Worm (Caenorhabditis elegans) whole organism, L4 larva: ENCODE results near the gene C03H12.1.
A peak's percentile ranks its signal among the peaks of the same experiment; 100 is the strongest.

Experiments
- F37D6.2 ChIP-seq: sonication (generic microtip); optimal IDR thresholded peaks from 2 replicates; lab custom pipeline; 2016; ENCODE audit warnings: mild to moderate bottlenecking, missing genetic modification characterization, missing compliant biosample characterization
- R02D3.7 ChIP-seq: fragments of 150-350 bp; sonication (generic microtip); optimal IDR thresholded peaks from 3 replicates; lab custom pipeline; 2014; ENCODE audit warnings: missing biosample characterization, missing genetic modification characterization
- Y75B8A.6 ChIP-seq: fragments of 200-800 bp; sonication (Bioruptor generic); IDR thresholded peaks from 2 replicates; pipeline ENCODE4 v1.3.6; 2022; ENCODE audit warnings: missing genetic modification reagents, missing genetic modification characterization, missing compliant biosample characterization
- ZK337.2 ChIP-seq: fragments of 200-800 bp; sonication (Bioruptor generic); IDR thresholded peaks from 2 replicates; pipeline ENCODE4 v1.3.6; 2022; ENCODE audit warnings: missing genetic modification reagents, missing genetic modification characterization, missing compliant biosample characterization
- aha-1 ChIP-seq: fragments of 150-350 bp; peaks from one replicate; lab custom pipeline; 2014; ENCODE audit warnings: missing biosample characterization, missing genetic modification characterization
- aly-2 ChIP-seq: sonication (generic microtip); optimal IDR thresholded peaks from 2 replicates; lab custom pipeline; 2018; ENCODE audit warnings: missing biosample characterization, missing genetic modification characterization
- ama-1 ChIP-seq: fragments of 150-350 bp; optimal IDR thresholded peaks from 2 replicates; lab custom pipeline; 2014; ENCODE audit warnings: inconsistent platforms, mixed read lengths
- attf-4 ChIP-seq: sonication (generic microtip); optimal IDR thresholded peaks from 3 replicates; lab custom pipeline; 2017; ENCODE audit warnings: missing biosample characterization, missing genetic modification characterization
- ceh-28 ChIP-seq: fragments of 150-350 bp; optimal IDR thresholded peaks from 2 replicates; lab custom pipeline; 2014; ENCODE audit warnings: missing biosample characterization, missing genetic modification reagents, missing genetic modification characterization
- ceh-82 ChIP-seq: sonication (generic microtip); optimal IDR thresholded peaks from 2 replicates; lab custom pipeline; 2017; ENCODE audit warnings: missing biosample characterization, missing genetic modification characterization
- ctbp-1 ChIP-seq: fragments of 200-800 bp; sonication (Bioruptor generic); IDR thresholded peaks from 2 replicates; pipeline ENCODE4 v1.3.6; 2022; ENCODE audit warnings: missing genetic modification reagents, missing genetic modification characterization, missing compliant biosample characterization
- daf-8 ChIP-seq: fragments of 200-800 bp; sonication (Bioruptor generic); IDR thresholded peaks from 2 replicates; pipeline ENCODE4 v1.3.6; 2022; ENCODE audit warnings: missing genetic modification characterization, missing compliant biosample characterization
- dmd-8 ChIP-seq: fragments of 200-800 bp; sonication (Bioruptor generic); IDR thresholded peaks from 2 replicates; pipeline ENCODE4 v1.3.6; 2022; ENCODE audit warnings: missing genetic modification characterization, missing compliant biosample characterization
- dpl-1 ChIP-seq: fragments of 150-350 bp; optimal IDR thresholded peaks from 2 replicates; lab custom pipeline; 2014; ENCODE audit warnings: missing biosample characterization, missing genetic modification reagents, missing genetic modification characterization
- egl-43 ChIP-seq: fragments of 200-800 bp; sonication (Bioruptor generic); IDR thresholded peaks from 2 replicates; pipeline ENCODE4 v1.3.6; 2022; ENCODE audit warnings: missing genetic modification reagents, missing genetic modification characterization, missing compliant biosample characterization
- gei-8 ChIP-seq: fragments of 200-800 bp; sonication (Bioruptor generic); optimal IDR thresholded peaks from 2 replicates; lab custom pipeline; 2018; ENCODE audit warnings: mild to moderate bottlenecking, missing genetic modification characterization, missing compliant biosample characterization
- hif-1 ChIP-seq, 2 experiments: sonication (generic microtip); optimal IDR thresholded peaks; 2 replicates each; lab custom pipeline; 2016 to 2017; ENCODE audit warnings: missing compliant biosample characterization in 2 of 2, missing genetic modification characterization in 2 of 2, missing genetic modification reagents in 2 of 2, missing genotype in 2 of 2, mild to moderate bottlenecking in 1 of 2
- hlh-11 ChIP-seq: fragments of 200-800 bp; sonication (Bioruptor generic); optimal IDR thresholded peaks from 2 replicates; lab custom pipeline; 2018; ENCODE audit warnings: mild to moderate bottlenecking, missing genetic modification characterization, missing compliant biosample characterization
- hlh-30 ChIP-seq: sonication (generic microtip); optimal IDR thresholded peaks from 2 replicates; lab custom pipeline; 2017; ENCODE audit warnings: antibody characterized with exemption, mild to moderate bottlenecking, missing genetic modification characterization, missing compliant biosample characterization; ENCODE audit not compliant: insufficient read depth
- hmg-1.1 ChIP-seq: fragments of 200-800 bp; sonication (Bioruptor generic); IDR thresholded peaks from 2 replicates; pipeline ENCODE4 v1.3.6; 2022; ENCODE audit warnings: missing genetic modification reagents, missing genetic modification characterization, missing compliant biosample characterization
- lin-1 ChIP-seq: fragments of 200-800 bp; sonication (Bioruptor generic); IDR thresholded peaks from 2 replicates; pipeline ENCODE4 v1.3.6; 2022; ENCODE audit warnings: missing genetic modification reagents, missing genetic modification characterization, missing compliant biosample characterization
- lin-13 ChIP-seq: fragments of 150-350 bp; optimal IDR thresholded peaks from 2 replicates; lab custom pipeline; 2014; ENCODE audit warnings: missing biosample characterization, missing genetic modification reagents, missing genetic modification characterization
- lin-15B ChIP-seq: fragments of 150-350 bp; sonication (generic microtip); optimal IDR thresholded peaks from 3 replicates; lab custom pipeline; 2014; ENCODE audit warnings: missing biosample characterization, missing genetic modification characterization
- lin-29 ChIP-seq: fragments of 200-800 bp; sonication (Bioruptor generic); IDR thresholded peaks from 2 replicates; pipeline ENCODE4 v1.3.6; 2022; ENCODE audit warnings: missing genetic modification reagents, missing genetic modification characterization, missing compliant biosample characterization
- mdl-1 ChIP-seq, 2 experiments: fragments of 150-350 bp in 1 of 2; sonication (generic microtip) in 1 of 2; optimal IDR thresholded peaks; 2 replicates each; lab custom pipeline; 2014 to 2017; ENCODE audit warnings: missing biosample characterization in 2 of 2, missing genetic modification characterization in 2 of 2
- mdt-29 ChIP-seq: fragments of 200-800 bp; sonication (Bioruptor generic); IDR thresholded peaks from 2 replicates; pipeline ENCODE4 v1.3.6; 2022; ENCODE audit warnings: missing genetic modification reagents, missing genetic modification characterization, missing compliant biosample characterization
- mep-1 ChIP-seq: fragments of 150-350 bp; sonication (generic microtip); optimal IDR thresholded peaks from 3 replicates; lab custom pipeline; 2014; ENCODE audit warnings: missing biosample characterization, missing genetic modification characterization
- nhr-10 ChIP-seq: fragments of 150-350 bp; optimal IDR thresholded peaks from 2 replicates; lab custom pipeline; 2014; ENCODE audit warnings: missing biosample characterization, missing genetic modification characterization
- nhr-11 ChIP-seq: fragments of 150-350 bp; optimal IDR thresholded peaks from 2 replicates; lab custom pipeline; 2014; ENCODE audit warnings: missing biosample characterization, missing genetic modification characterization
- nhr-111 ChIP-seq: fragments of 200-800 bp; sonication (Bioruptor generic); optimal IDR thresholded peaks from 2 replicates; lab custom pipeline; 2018; ENCODE audit warnings: mild to moderate bottlenecking, missing genetic modification characterization, missing compliant biosample characterization
- nhr-237 ChIP-seq: sonication (generic microtip); optimal IDR thresholded peaks from 2 replicates; lab custom pipeline; 2017; ENCODE audit warnings: missing biosample characterization, missing genetic modification characterization
- nhr-25 ChIP-seq: sonication (generic microtip); optimal IDR thresholded peaks from 2 replicates; lab custom pipeline; 2017; ENCODE audit warnings: missing genetic modification characterization, mild to moderate bottlenecking, missing compliant biosample characterization, antibody characterized with exemption, moderate library complexity, borderline replicate concordance; ENCODE audit not compliant: insufficient read depth
- nhr-41 ChIP-seq: fragments of 200-800 bp; sonication (Bioruptor generic); IDR thresholded peaks from 2 replicates; pipeline ENCODE4 v1.3.6; 2022; ENCODE audit warnings: missing genetic modification reagents, missing genetic modification characterization, missing compliant biosample characterization
- pqm-1 ChIP-seq: sonication (generic microtip); optimal IDR thresholded peaks from 2 replicates; lab custom pipeline; 2017; ENCODE audit warnings: missing biosample characterization, missing genetic modification characterization
- set-16 ChIP-seq: fragments of 200-800 bp; sonication (Bioruptor generic); IDR thresholded peaks from 2 replicates; pipeline ENCODE4 v1.3.6; 2022; ENCODE audit warnings: missing genetic modification reagents, missing genetic modification characterization, missing compliant biosample characterization
- snpc-4 ChIP-seq: fragments of 150-350 bp; optimal IDR thresholded peaks from 2 replicates; lab custom pipeline; 2014; ENCODE audit warnings: missing biosample characterization, missing genetic modification characterization
- spr-3 ChIP-seq: fragments of 200-800 bp; sonication (Bioruptor generic); optimal IDR thresholded peaks from 2 replicates; lab custom pipeline; 2018; ENCODE audit warnings: mild to moderate bottlenecking, missing genetic modification characterization, missing compliant biosample characterization
- tag-97 ChIP-seq: fragments of 200-800 bp; sonication (Bioruptor generic); IDR thresholded peaks from 2 replicates; pipeline ENCODE4 v1.3.6; 2022; ENCODE audit warnings: missing genetic modification characterization, missing compliant biosample characterization
- tra-1 ChIP-seq: fragments of 200-800 bp; sonication (Bioruptor generic); IDR thresholded peaks from 2 replicates; pipeline ENCODE4 v1.3.6; 2022; ENCODE audit warnings: missing genetic modification reagents, missing genetic modification characterization, missing compliant biosample characterization
- unc-130 ChIP-seq: sonication (generic microtip); optimal IDR thresholded peaks from 2 replicates; lab custom pipeline; 2016; ENCODE audit warnings: missing genetic modification reagents, missing genetic modification characterization, missing compliant biosample characterization
- unc-39 ChIP-seq: sonication (generic microtip); optimal IDR thresholded peaks from 2 replicates; lab custom pipeline; 2017; ENCODE audit warnings: missing biosample characterization, missing genetic modification characterization
- unc-62 ChIP-seq, 3 experiments: fragments of 150-350 bp in 1 of 3; sonication (generic microtip); optimal IDR thresholded peaks in 2 of 3; peaks in 1 of 3; 1 replicate in 1 of 3; 2 replicates in 2 of 3; lab custom pipeline; 2014 to 2017; ENCODE audit warnings: missing biosample characterization in 3 of 3, missing genetic modification characterization in 3 of 3, missing genetic modification reagents in 3 of 3, missing genotype in 1 of 3
- zag-1 ChIP-seq: fragments of 150-350 bp; optimal IDR thresholded peaks from 2 replicates; lab custom pipeline; 2014; ENCODE audit warnings: missing biosample characterization, missing genetic modification characterization
- ztf-11 ChIP-seq: fragments of 150-350 bp; optimal IDR thresholded peaks from 2 replicates; lab custom pipeline; 2014; ENCODE audit warnings: missing biosample characterization, missing genetic modification characterization

Gene C03H12.1

ce11 chrX:15736419-15736818 is 47.2 kb downstream of the C03H12.1 start (continued):
- no peak for TF ChIP-seq zag-1 (tag; lab: Kevin White, UChicago)
- peak; percentile 41 for TF ChIP-seq nhr-10 (tag; lab: Kevin White, UChicago)
- no peak for TF ChIP-seq unc-130 (GFP tag; lab: Kevin White, UChicago)
- TF ChIP-seq nhr-237: no peak
- peak in 1 of 2 experiments; percentile 40 for TF ChIP-seq mdl-1 (tag; optimal IDR thresholded peaks at IDR 0.05; lab: Kevin White, UChicago)
- no peak for TF ChIP-seq tra-1
- peak; percentile 69 for TF ChIP-seq lin-13 (GFP tag; lab: Kevin White, UChicago)
- peak in 1 of 2 experiments; percentile 27 for TF ChIP-seq unc-62 (GFP tag; optimal IDR thresholded peaks at IDR 0.05 in 1 of 2; lab: Kevin White, UChicago)
- no peak for TF ChIP-seq unc-62 (tag; optimal IDR thresholded peaks at IDR 0.05; lab: Kevin White, UChicago)
- no peak for TF ChIP-seq snpc-4
- no peak for TF ChIP-seq ama-1 (lab: Kevin White, UChicago)
- no peak for TF ChIP-seq ceh-82 (tag; lab: Kevin White, UChicago)
- peak; percentile 79 for TF ChIP-seq F37D6.2
- TF ChIP-seq hmg-1.1 (GFP tag; lab: Robert Waterston, UW): peak; percentile 91
- TF ChIP-seq nhr-11: peak; percentile 32
- TF ChIP-seq dpl-1: peak; percentile 11
- TF ChIP-seq lin-15B (tag; lab: Kevin White, UChicago): no peak
- no peak for TF ChIP-seq ZK337.2 (GFP tag; lab: Robert Waterston, UW)
- TF ChIP-seq ztf-11 (tag; lab: Kevin White, UChicago): no peak
- TF ChIP-seq hlh-30 (tag; lab: Kevin White, UChicago): peak; percentile 74

ce11 chrX:15738432-15739003 is 49.3 kb downstream of the C03H12.1 start:
- TF ChIP-seq ctbp-1 (GFP tag; lab: Robert Waterston, UW) (0 out of 2 replicates have a peak, but pooled peaks have one; percentile 41), egl-43 (peak; percentile 20; the same call in 1 of the 2 replicates), set-16 (GFP tag; lab: Robert Waterston, UW) (peak; percentile 97)

ce11 chrX:15740526-15740925 is 51.3 kb downstream of the C03H12.1 start, which contains the start of gene srg-64:
srg-64 (minus strand) TSS chrX:15740626.
- no peak for TF ChIP-seq R02D3.7 (tag; lab: Kevin White, UChicago)
- TF ChIP-seq, all 104 proteins: peak for 0

DNA sequence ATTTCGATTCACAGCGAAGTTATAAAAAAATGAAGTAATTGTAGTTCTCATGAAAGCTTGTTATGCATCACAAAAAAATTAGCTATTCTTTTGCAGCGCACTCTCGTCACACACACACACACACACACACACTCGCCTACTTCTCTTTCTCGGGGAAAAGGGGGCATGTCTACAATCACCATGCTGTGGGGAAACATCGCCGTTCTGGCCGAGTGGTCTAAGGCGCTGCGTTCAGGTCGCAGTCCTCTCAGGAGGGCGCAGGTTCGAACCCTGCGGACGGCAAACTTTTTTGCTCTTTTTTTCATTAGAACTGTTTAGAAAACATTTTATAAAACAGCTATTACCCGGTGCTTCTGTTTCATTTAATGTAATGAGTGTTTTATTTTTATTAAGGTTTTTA is 52.6 kb downstream of the C03H12.1 start:
- TF ChIP-seq nhr-41 (GFP tag; lab: Robert Waterston, UW) (0 out of 2 replicates have a peak, but pooled peaks have one; percentile 40), aha-1 (no peak), spr-3 (GFP tag; lab: Kevin White, UChicago) (no peak), Y75B8A.6 (GFP tag; lab: Robert Waterston, UW) (0 out of 2 replicates have a peak, but pooled peaks have one; percentile 67), attf-4 (tag; lab: Kevin White, UChicago) (no peak), ceh-28 (no peak), tag-97 (GFP tag; lab: Robert Waterston, UW) (no peak), lin-29 (GFP tag; lab: Robert Waterston, UW) (peak; percentile 45; the same call in 1 of the 2 replicates), ama-1 (lab: Kevin White, UChicago) (no peak), daf-8 (GFP tag; lab: Robert Waterston, UW) (peak; percentile 81; the same call in 1 of the 2 replicates), dmd-8 (peak; percentile 94), mdt-29 (GFP tag; lab: Robert Waterston, UW) (peak; percentile 48; the same call in 1 of the 2 replicates), aly-2 (tag; lab: Kevin White, UChicago) (no peak), lin-1 (GFP tag; lab: Robert Waterston, UW) (peak; percentile 58; the same call in 1 of the 2 replicates), pqm-1 (tag; lab: Kevin White, UChicago) (no peak), unc-62 (GFP tag; optimal IDR thresholded peaks at IDR 0.05 in 1 of 2; lab: Kevin White, UChicago) (no peak), unc-62 (tag; optimal IDR thresholded peaks at IDR 0.05; lab: Kevin White, UChicago) (no peak), nhr-25 (no peak), gei-8 (GFP tag; lab: Kevin White, UChicago) (no peak), unc-39 (tag; lab: Kevin White, UChicago) (no peak), hlh-30 (tag; lab: Kevin White, UChicago) (peak; percentile 68), hlh-11 (tag; lab: Kevin White, UChicago) (peak; percentile 74), lin-13 (GFP tag; lab: Kevin White, UChicago) (no peak), nhr-111 (GFP tag; lab: Kevin White, UChicago) (peak; percentile 84), mep-1 (tag; lab: Kevin White, UChicago) (peak; percentile 84), ctbp-1 (GFP tag; lab: Robert Waterston, UW) (peak; percentile 75), hif-1 (tag; optimal IDR thresholded peaks at IDR 0.05; lab: Kevin White, UChicago) (peak in 1 of 2 experiments; percentile 65), tra-1 (peak; percentile 75), lin-15B (tag; lab: Kevin White, UChicago) (peak; percentile 82), ceh-82 (tag; lab: Kevin White, UChicago) (no peak)
